Worm (Caenorhabditis elegans) whole organism, early embryonic: Measurements from ENCODE around the gene F46B3.7.

Experiments
- B0310.2 ChIP-seq: sonication (generic microtip); optimal IDR thresholded peaks from 2 replicates; lab custom pipeline; 2016; ENCODE audit warnings: mild to moderate bottlenecking, missing genetic modification characterization, missing compliant biosample characterization
- F13C5.2 ChIP-seq: sonication (generic microtip); optimal IDR thresholded peaks from 2 replicates; lab custom pipeline; 2017; ENCODE audit warnings: mild to moderate bottlenecking, missing genetic modification characterization, inconsistent platforms, missing compliant biosample characterization
- aly-1 ChIP-seq: sonication (generic microtip); optimal IDR thresholded peaks from 2 replicates; lab custom pipeline; 2016; ENCODE audit warnings: missing genetic modification characterization, missing compliant biosample characterization
- ama-1 ChIP-seq: fragments of 150-350 bp; optimal IDR thresholded peaks from 2 replicates; lab custom pipeline; 2014
- ceh-13 ChIP-seq: fragments of 200-800 bp; sonication (Bioruptor generic); optimal IDR thresholded peaks from 2 replicates; lab custom pipeline; 2018; ENCODE audit warnings: mild to moderate bottlenecking, missing genetic modification characterization, missing compliant biosample characterization
- ceh-36 ChIP-seq: sonication (generic microtip); optimal IDR thresholded peaks from 2 replicates; lab custom pipeline; 2016; ENCODE audit warnings: missing genetic modification characterization, inconsistent platforms, missing compliant biosample characterization
- ets-7 ChIP-seq: sonication (generic microtip); optimal IDR thresholded peaks from 2 replicates; lab custom pipeline; 2016; ENCODE audit warnings: missing genotype, missing genetic modification characterization, missing compliant biosample characterization
- flt-1 ChIP-seq: fragments of 200-800 bp; sonication (Bioruptor generic); IDR thresholded peaks from 2 replicates; pipeline ENCODE4 v1.3.6; 2022; ENCODE audit warnings: missing genetic modification characterization, missing compliant biosample characterization
- hmbx-1 ChIP-seq: sonication (generic microtip); optimal IDR thresholded peaks from 2 replicates; lab custom pipeline; 2016; ENCODE audit warnings: mild to moderate bottlenecking, missing genetic modification characterization, missing compliant biosample characterization
- hmg-4 ChIP-seq: fragments of 200-800 bp; sonication (Bioruptor generic); optimal IDR thresholded peaks from 2 replicates; lab custom pipeline; 2018; ENCODE audit warnings: mild to moderate bottlenecking, missing genetic modification characterization, missing compliant biosample characterization
- hnd-1 ChIP-seq: sonication (generic microtip); optimal IDR thresholded peaks from 2 replicates; lab custom pipeline; 2016; ENCODE audit warnings: missing genetic modification characterization, missing compliant biosample characterization
- pes-1 ChIP-seq: fragments of 200-800 bp; sonication (Bioruptor generic); IDR thresholded peaks from 2 replicates; pipeline ENCODE4 v1.3.6; 2022; ENCODE audit warnings: missing genetic modification reagents, missing genetic modification characterization, missing compliant biosample characterization
- scrt-1 ChIP-seq: fragments of 200-800 bp; sonication (Bioruptor generic); IDR thresholded peaks from 2 replicates; pipeline ENCODE4 v1.3.6; 2022; ENCODE audit warnings: missing genetic modification characterization, missing compliant biosample characterization
- sea-1 ChIP-seq: fragments of 200-800 bp; sonication (Bioruptor generic); conservative IDR thresholded peaks from 2 replicates; pipeline ENCODE4 v1.3.6; 2022; ENCODE audit warnings: missing genetic modification characterization, missing compliant biosample characterization
- tbx-11 ChIP-seq: fragments of 200-800 bp; sonication (Bioruptor generic); IDR thresholded peaks from 2 replicates; pipeline ENCODE4 v1.3.6; 2022; ENCODE audit warnings: missing genetic modification characterization, missing compliant biosample characterization
- tbx-37 ChIP-seq: fragments of 200-800 bp; sonication (Bioruptor generic); conservative IDR thresholded peaks from 2 replicates; pipeline ENCODE4 v1.3.6; 2022; ENCODE audit warnings: missing genetic modification reagents, missing genetic modification characterization, missing compliant biosample characterization
- tra-4 ChIP-seq: sonication (generic microtip); optimal IDR thresholded peaks from 2 replicates; lab custom pipeline; 2017; ENCODE audit warnings: missing genetic modification characterization, missing compliant biosample characterization

Gene F46B3.7

ce11 chrV:20608688-20609087 lies 9.8 kb downstream of the F46B3.7 start, which contains the start of gene ttr-12:
TSS of gene ttr-12 (minus strand) at chrV:20608788.
- TF ChIP-seq B0310.2 (tag; lab: Kevin White, UChicago), result no peak
- no peak for TF ChIP-seq hnd-1
- TF ChIP-seq ceh-13 (GFP tag; lab: Kevin White, UChicago), result no peak
- no peak for TF ChIP-seq flt-1 (GFP tag; lab: Robert Waterston, UW)
- no peak for TF ChIP-seq hmbx-1
- TF ChIP-seq hmg-4 (GFP tag; lab: Kevin White, UChicago), result no peak

ce11 chrV:20606617-20607016 lies 11.9 kb downstream of the F46B3.7 start, which contains the start of gene F46B3.23:
TSS of gene F46B3.23 (minus strand) at chrV:20606717.
- TF ChIP-seq tbx-11 (GFP tag; lab: Robert Waterston, UW) (no peak), ceh-13 (GFP tag; lab: Kevin White, UChicago) (no peak), ets-7 (tag; lab: Kevin White, UChicago) (no peak), ama-1 (no peak), tra-4 (tag; lab: Kevin White, UChicago) (no peak), hmg-4 (GFP tag; lab: Kevin White, UChicago) (no peak), hmbx-1 (no peak), sea-1 (GFP tag; lab: Robert Waterston, UW) (no peak), ceh-36 (tag; lab: Kevin White, UChicago) (no peak), F13C5.2 (no peak), pes-1 (no peak)

ce11 chrV:20604606-20605155 lies 13.9 kb downstream of the F46B3.7 start, which contains the start of gene ttr-57:
TSS of gene ttr-57 (plus strand) at chrV:20605105.
- TF ChIP-seq hmbx-1, result no peak
- TF ChIP-seq pes-1, result peak; percentile 36; the same call in 1 of the 2 replicates

- TF ChIP-seq tra-4 (tag; lab: Kevin White, UChicago) (no peak), hmbx-1 (no peak), pes-1 (no peak), ceh-13 (GFP tag; lab: Kevin White, UChicago) (no peak), hmg-4 (GFP tag; lab: Kevin White, UChicago) (no peak), ets-7 (tag; lab: Kevin White, UChicago) (no peak), tbx-37 (GFP tag; lab: Robert Waterston, UW) (no peak), flt-1 (GFP tag; lab: Robert Waterston, UW) (no peak), aly-1 (tag; lab: Kevin White, UChicago) (no peak), tbx-11 (GFP tag; lab: Robert Waterston, UW) (no peak)
Measured at ce11 chrV:20603014-20603413, 15.5 kb downstream of the F46B3.7 start, which contains the start of gene ttr-11. TSS of gene ttr-11 (plus strand) at chrV:20603314.

ce11 chrV:20600704-20601103 lies 17.8 kb downstream of the F46B3.7 start:
- no peak for TF ChIP-seq hmbx-1
- TF ChIP-seq tra-4 (tag; lab: Kevin White, UChicago), result no peak
- no peak for TF ChIP-seq aly-1 (tag; lab: Kevin White, UChicago)
- no peak for TF ChIP-seq ceh-36 (tag; lab: Kevin White, UChicago)
- TF ChIP-seq F13C5.2, result no peak
- TF ChIP-seq B0310.2 (tag; lab: Kevin White, UChicago), result no peak
- no peak for TF ChIP-seq hmg-4 (GFP tag; lab: Kevin White, UChicago)
- TF ChIP-seq ceh-13 (GFP tag; lab: Kevin White, UChicago), result no peak
- no peak for TF ChIP-seq tbx-11 (GFP tag; lab: Robert Waterston, UW)
- TF ChIP-seq ama-1, result no peak
- TF ChIP-seq ets-7 (tag; lab: Kevin White, UChicago), result no peak
- TF ChIP-seq sea-1 (GFP tag; lab: Robert Waterston, UW), result no peak

- TF ChIP-seq B0310.2 (tag; lab: Kevin White, UChicago) (no peak), ceh-36 (tag; lab: Kevin White, UChicago) (no peak), hnd-1 (no peak), tbx-11 (GFP tag; lab: Robert Waterston, UW) (no peak), ets-7 (tag; lab: Kevin White, UChicago) (no peak), ama-1 (no peak), hmg-4 (GFP tag; lab: Kevin White, UChicago) (no peak)
Measured at ce11 chrV:20599795-20600194, 18.7 kb downstream of the F46B3.7 start, which contains the start of gene col-163. TSS of gene col-163 (plus strand) at chrV:20600095.

- TF ChIP-seq pes-1 (no peak), tbx-11 (GFP tag; lab: Robert Waterston, UW) (no peak), scrt-1 (no peak), ceh-13 (GFP tag; lab: Kevin White, UChicago) (no peak), B0310.2 (tag; lab: Kevin White, UChicago) (no peak), aly-1 (tag; lab: Kevin White, UChicago) (no peak), ama-1 (no peak)
Measured at ce11 chrV:20597076-20597475, 21.5 kb downstream of the F46B3.7 start, which contains the start of gene F46B3.1. TSS of gene F46B3.1 (minus strand) at chrV:20597176.

ce11 chrV:20595653-20596052 lies 22.9 kb downstream of the F46B3.7 start, which contains the start of gene F26F2.11:
TSS of gene F26F2.11 (minus strand) at chrV:20595753.
- TF ChIP-seq ets-7 (tag; lab: Kevin White, UChicago), result no peak
- TF ChIP-seq tbx-37 (GFP tag; lab: Robert Waterston, UW), result no peak
- TF ChIP-seq scrt-1, result no peak
- TF ChIP-seq ceh-36 (tag; lab: Kevin White, UChicago), result no peak
- TF ChIP-seq sea-1 (GFP tag; lab: Robert Waterston, UW), result no peak
- TF ChIP-seq aly-1 (tag; lab: Kevin White, UChicago), result no peak
- TF ChIP-seq pes-1, result no peak
- no peak for TF ChIP-seq F13C5.2
- TF ChIP-seq ceh-13 (GFP tag; lab: Kevin White, UChicago), result no peak
- TF ChIP-seq B0310.2 (tag; lab: Kevin White, UChicago), result no peak
- no peak for TF ChIP-seq tbx-11 (GFP tag; lab: Robert Waterston, UW)
- no peak for TF ChIP-seq hnd-1
- no peak for TF ChIP-seq tra-4 (tag; lab: Kevin White, UChicago)
- no peak for TF ChIP-seq ama-1
- TF ChIP-seq flt-1 (GFP tag; lab: Robert Waterston, UW), result no peak
- no peak for TF ChIP-seq hmbx-1
